Worm (Caenorhabditis elegans): ENCODE measurements around the gene C47E8.9.

The C47E8.9 gene

ce11 chrV:14640071-14640470, 23.0 kb upstream of the C47E8.9 start, which contains the start of gene F43D2.7:
Gene F43D2.7 (minus strand): TSS chrV:14640171.
- TF ChIP-seq sup-37 (GFP tag; optimal IDR thresholded peaks at IDR 0.05) (no peak), unc-86 (tag; optimal IDR thresholded peaks at IDR 0.05) (no peak), jun-1 (tag; optimal IDR thresholded peaks at IDR 0.05) (no peak), skn-1 (tag; optimal IDR thresholded peaks at IDR 0.05) (no peak), unc-30 (tag; optimal IDR thresholded peaks at IDR 0.05) (no peak)

DNA sequence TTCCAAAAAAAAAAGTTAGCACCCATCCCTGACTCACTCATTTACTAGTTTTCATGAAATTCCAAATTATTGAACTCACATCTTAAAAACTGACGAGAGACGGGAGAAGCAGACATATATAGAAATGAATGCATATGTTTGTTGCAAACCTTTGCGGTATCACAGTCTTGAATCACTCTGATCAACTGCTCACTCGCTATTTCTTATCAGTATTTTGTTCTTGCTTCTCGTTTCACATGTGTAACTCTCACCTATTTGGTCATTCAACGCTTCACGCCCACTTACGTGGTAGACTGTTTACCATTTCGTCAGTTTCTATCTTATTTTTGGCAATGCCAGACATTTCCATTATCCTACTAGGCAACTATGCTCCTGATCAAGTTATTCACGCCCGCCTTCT, 22.3 kb upstream of the C47E8.9 start, which contains the start of gene C54G10.1:
C54G10.1 (plus strand) TSS at position 333 of the 400 bp plus-strand sequence.
- no peak for TF ChIP-seq unc-86 (tag; optimal IDR thresholded peaks at IDR 0.05)
- no peak for TF ChIP-seq nhr-90 (tag; optimal IDR thresholded peaks at IDR 0.05; ENCODE audit: poor library complexity)
- TF ChIP-seq pag-3 (tag; optimal IDR thresholded peaks at IDR 0.05; ENCODE audit: borderline replicate concordance, insufficient read depth) = no peak
- peak; percentile 70 for TF ChIP-seq elt-2 (tag; optimal IDR thresholded peaks at IDR 0.05)
- TF ChIP-seq nhr-11 (tag; optimal IDR thresholded peaks at IDR 0.05) = no peak
- peak in 1 of 2 experiments; percentile 18 for TF ChIP-seq lin-35 (GFP tag; optimal IDR thresholded peaks at IDR 0.05)
- no peak for TF ChIP-seq lir-3 (tag; optimal IDR thresholded peaks at IDR 0.05; ENCODE audit: poor library complexity)
- TF ChIP-seq nhr-12 (tag; optimal IDR thresholded peaks at IDR 0.05) = no peak
- no peak for TF ChIP-seq efl-1 (optimal IDR thresholded peaks at IDR 0.05)
- TF ChIP-seq efl-1 (GFP tag; optimal IDR thresholded peaks at IDR 0.05 in 1 of 2) = no peak

ce11 chrV:14642016-14642415, 21.1 kb upstream of the C47E8.9 start:
- TF ChIP-seq fkh-8 (tag; optimal IDR thresholded peaks at IDR 0.05) = no peak
- TF ChIP-seq lin-35 (GFP tag; optimal IDR thresholded peaks at IDR 0.05) = no peak
- TF ChIP-seq ces-1 (GFP tag; optimal IDR thresholded peaks at IDR 0.05) = no peak
- no peak for TF ChIP-seq mef-2 (tag; optimal IDR thresholded peaks at IDR 0.05)
- no peak for TF ChIP-seq hpl-2 (GFP tag; optimal IDR thresholded peaks at IDR 0.05)
- TF ChIP-seq vab-15 (tag; optimal IDR thresholded peaks at IDR 0.05) = no peak
- TF ChIP-seq nhr-84 (tag; optimal IDR thresholded peaks at IDR 0.05) = no peak
- TF ChIP-seq lin-39 (tag; optimal IDR thresholded peaks at IDR 0.05) = no peak
- TF ChIP-seq unc-130 (tag; optimal IDR thresholded peaks at IDR 0.05) = no peak
- TF ChIP-seq tlp-1 (tag; optimal IDR thresholded peaks at IDR 0.05) = no peak

- TF ChIP-seq efl-1 (optimal IDR thresholded peaks at IDR 0.05) (peak; percentile 87 to 93), efl-1 (GFP tag; optimal IDR thresholded peaks at IDR 0.05 in 1 of 2) (peak; percentile 88 to 99), blmp-1 (tag; optimal IDR thresholded peaks at IDR 0.05) (peak; percentile 93), nhr-20 (tag; optimal IDR thresholded peaks at IDR 0.05) (peak; percentile 30), tbx-2 (tag; optimal IDR thresholded peaks at IDR 0.05) (peak; percentile 22), lsy-2 (tag; optimal IDR thresholded peaks at IDR 0.05) (peak; percentile 7 to 74), hlh-4 (tag; optimal IDR thresholded peaks at IDR 0.05) (no peak), nhr-85 (tag) (peak; percentile 20), unc-130 (tag; optimal IDR thresholded peaks at IDR 0.05) (peak; percentile 5), pax-3 (tag; optimal IDR thresholded peaks at IDR 0.05) (no peak), lin-13 (GFP tag; optimal IDR thresholded peaks at IDR 0.05) (no peak), dsc-1 (tag; optimal IDR thresholded peaks at IDR 0.05) (peak; percentile 2), unc-62 (GFP tag; optimal IDR thresholded peaks at IDR 0.05) (no peak), nhr-76 (tag; optimal IDR thresholded peaks at IDR 0.05) (no peak), nhr-19 (GFP tag; conservative IDR thresholded peaks at IDR 0.05) (no peak), snu-23 (GFP tag; optimal IDR thresholded peaks at IDR 0.05) (peak; percentile 36), swsn-7 (tag; optimal IDR thresholded peaks at IDR 0.05) (peak; percentile 9), fkh-10 (GFP tag; optimal IDR thresholded peaks at IDR 0.05) (no peak), zag-1 (tag; optimal IDR thresholded peaks at IDR 0.05) (no peak), F16B12.6 (tag; optimal IDR thresholded peaks at IDR 0.05) (no peak), pag-3 (tag; optimal IDR thresholded peaks at IDR 0.05; ENCODE audit: borderline replicate concordance, insufficient read depth) (no peak), xbp-1 (tag; optimal IDR thresholded peaks at IDR 0.05) (no peak), fkh-4 (tag; optimal IDR thresholded peaks at IDR 0.05; ENCODE audit: borderline replicate concordance) (no peak), lin-35 (GFP tag; optimal IDR thresholded peaks at IDR 0.05) (peak; percentile 79 to 93), isw-1 (GFP tag; IDR thresholded peaks at IDR 0.05) (no peak), hlh-17 (GFP tag; optimal IDR thresholded peaks at IDR 0.05; ENCODE audit: borderline replicate concordance) (no peak), nhr-71 (tag; optimal IDR thresholded peaks at IDR 0.05) (peak; percentile 42), elt-2 (tag; optimal IDR thresholded peaks at IDR 0.05) (no peak)
Measured at ce11 chrV:14645817-14646789, 17.0 kb upstream of the C47E8.9 start, which contains the start of the genes rfc-1 and pmp-3. Gene rfc-1 (minus strand): TSS chrV:14645979. Gene pmp-3 (plus strand): TSS chrV:14646739.

Measured in whole organism, L1 larva.